Worm (Caenorhabditis elegans) whole organism, L2 larva: ENCODE measurements around the gene asns-2.

ENCODE experiments used
- fos-1 ChIP-seq: fragments of 150-350 bp; optimal IDR thresholded peaks from 2 replicates; lab custom pipeline; 2014; ENCODE audit warnings: missing biosample characterization, missing genetic modification characterization
- nhr-6 ChIP-seq: fragments of 150-350 bp; optimal IDR thresholded peaks from 2 replicates; lab custom pipeline; 2014; ENCODE audit warnings: missing biosample characterization, missing genetic modification characterization
- nhr-77 ChIP-seq: fragments of 150-350 bp; optimal IDR thresholded peaks from 2 replicates; lab custom pipeline; 2014; ENCODE audit warnings: missing biosample characterization, missing genetic modification characterization
- ztf-11 ChIP-seq: sonication (generic microtip); optimal IDR thresholded peaks from 2 replicates; lab custom pipeline; 2017; ENCODE audit warnings: missing biosample characterization, missing genetic modification characterization

ce11 chrX:8764044-8764443 is 13.3 kb upstream of the asns-2 start:
- TF ChIP-seq nhr-6 (tag; lab: Kevin White, UChicago), result no peak
- TF ChIP-seq fos-1 (tag; lab: Kevin White, UChicago), result no peak
- no peak for TF ChIP-seq ztf-11 (tag; lab: Kevin White, UChicago)
- no peak for TF ChIP-seq nhr-77 (tag; lab: Kevin White, UChicago)
